Worm (Caenorhabditis elegans): Measurements from ENCODE around the gene vps-60.
A peak's percentile ranks its signal among the peaks of the same experiment; 100 is the strongest.

vps-60 gene

ce11 chrV:8632788-8633187, 26.9 kb upstream of the vps-60 start:
- TF ChIP-seq elt-1 (tag; optimal IDR thresholded peaks at IDR 0.05) (no peak), R02D3.7 (tag; optimal IDR thresholded peaks at IDR 0.05) (no peak), lin-39 (tag; optimal IDR thresholded peaks at IDR 0.05) (no peak), fkh-2 (tag; optimal IDR thresholded peaks at IDR 0.05) (no peak), pqm-1 (tag; optimal IDR thresholded peaks at IDR 0.05) (no peak), nhr-23 (tag; optimal IDR thresholded peaks at IDR 0.05) (no peak), lin-15B (tag; optimal IDR thresholded peaks at IDR 0.05) (no peak), ceh-82 (tag; optimal IDR thresholded peaks at IDR 0.05) (no peak), ZK546.5 (tag; optimal IDR thresholded peaks at IDR 0.05) (no peak), nhr-77 (tag; optimal IDR thresholded peaks at IDR 0.05) (no peak)

ce11 chrV:8631277-8631765, 25.4 kb upstream of the vps-60 start, which contains the start of gene atg-18:
Gene atg-18 (minus strand): TSS chrV:8631327.
- TF ChIP-seq mml-1 (tag; optimal IDR thresholded peaks at IDR 0.05) = no peak
- TF ChIP-seq nhr-237 (tag; optimal IDR thresholded peaks at IDR 0.05) = no peak
- TF ChIP-seq fkh-10 (GFP tag; optimal IDR thresholded peaks at IDR 0.05) = no peak
- no peak for TF ChIP-seq skn-1 (tag; optimal IDR thresholded peaks at IDR 0.05)
- TF ChIP-seq lsy-12 (tag; optimal IDR thresholded peaks at IDR 0.05) = no peak
- peak; percentile 75 for TF ChIP-seq nfya-1 (tag; optimal IDR thresholded peaks at IDR 0.05; ENCODE audit: insufficient read depth)
- peak; percentile 18 for TF ChIP-seq lin-15B (tag; optimal IDR thresholded peaks at IDR 0.05)
- TF ChIP-seq unc-39 (tag; optimal IDR thresholded peaks at IDR 0.05) = no peak
- TF ChIP-seq ama-1 (optimal IDR thresholded peaks at IDR 0.05) = no peak
- no peak for TF ChIP-seq ztf-11 (tag; optimal IDR thresholded peaks at IDR 0.05)
- peak; percentile 72 for TF ChIP-seq snpc-4 (tag; optimal IDR thresholded peaks at IDR 0.05)
- TF ChIP-seq jun-1 (tag; optimal IDR thresholded peaks at IDR 0.05) = no peak
- peak; percentile 75 for TF ChIP-seq nhr-23 (tag; optimal IDR thresholded peaks at IDR 0.05)
- TF ChIP-seq daf-12 (tag; optimal IDR thresholded peaks at IDR 0.05) = no peak
- TF ChIP-seq mdl-1 (tag; optimal IDR thresholded peaks at IDR 0.05) = no peak
- no peak for TF ChIP-seq elt-3 (tag; optimal IDR thresholded peaks at IDR 0.05)
- TF ChIP-seq eor-1 (tag; optimal IDR thresholded peaks at IDR 0.05) = no peak
- peak; percentile 29 for TF ChIP-seq ceh-28 (tag; optimal IDR thresholded peaks at IDR 0.05)
- TF ChIP-seq ztf-4 (tag; optimal IDR thresholded peaks at IDR 0.05) = no peak
- peak; percentile 74 for TF ChIP-seq egl-5 (tag; optimal IDR thresholded peaks at IDR 0.05)
- peak; percentile 11 for TF ChIP-seq elt-1 (tag; optimal IDR thresholded peaks at IDR 0.05)
- no peak for TF ChIP-seq aly-2 (tag; optimal IDR thresholded peaks at IDR 0.05)
- no peak for TF ChIP-seq R02D3.7 (tag; optimal IDR thresholded peaks at IDR 0.05)
- no peak for TF ChIP-seq nhr-77 (tag; optimal IDR thresholded peaks at IDR 0.05)
- no peak for TF ChIP-seq ceh-16 (tag; optimal IDR thresholded peaks at IDR 0.05)
- TF ChIP-seq nhr-67 (tag; optimal IDR thresholded peaks at IDR 0.05) = no peak
- no peak for TF ChIP-seq nhr-28 (tag; optimal IDR thresholded peaks at IDR 0.05)
- no peak for TF ChIP-seq ceh-9 (tag; optimal IDR thresholded peaks at IDR 0.05)
- no peak for TF ChIP-seq tbx-2 (tag; optimal IDR thresholded peaks at IDR 0.05)
- peak; percentile 63 for TF ChIP-seq elt-2 (tag; optimal IDR thresholded peaks at IDR 0.05)
- TF ChIP-seq hmg-11 (tag; optimal IDR thresholded peaks at IDR 0.05) = peak; percentile 72
- no peak for TF ChIP-seq ceh-82 (tag; optimal IDR thresholded peaks at IDR 0.05)
- TF ChIP-seq egl-27 (tag; optimal IDR thresholded peaks at IDR 0.05) = no peak
- TF ChIP-seq lin-39 (tag; optimal IDR thresholded peaks at IDR 0.05) = peak; percentile 37
- no peak for TF ChIP-seq sea-2 (GFP tag; optimal IDR thresholded peaks at IDR 0.05)
- TF ChIP-seq ZK546.5 (tag; optimal IDR thresholded peaks at IDR 0.05) = no peak
- no peak for TF ChIP-seq nhr-76 (tag; optimal IDR thresholded peaks at IDR 0.05)
- TF ChIP-seq nhr-11 (tag; optimal IDR thresholded peaks at IDR 0.05) = no peak
- no peak for TF ChIP-seq fos-1 (tag; optimal IDR thresholded peaks at IDR 0.05)
- peak; percentile 64 for TF ChIP-seq nhr-43 (tag; optimal IDR thresholded peaks at IDR 0.05; ENCODE audit: poor library complexity, severe bottlenecking)
- peak; percentile 91 for TF ChIP-seq pha-4 (tag; optimal IDR thresholded peaks at IDR 0.05)
- no peak for TF ChIP-seq nhr-12 (tag; optimal IDR thresholded peaks at IDR 0.05)
- no peak for TF ChIP-seq zag-1 (tag; optimal IDR thresholded peaks at IDR 0.05)
- no peak for TF ChIP-seq fkh-2 (tag; optimal IDR thresholded peaks at IDR 0.05)
- TF ChIP-seq pqm-1 (tag; optimal IDR thresholded peaks at IDR 0.05) = peak; percentile 40
- TF ChIP-seq unc-62 (GFP tag; optimal IDR thresholded peaks at IDR 0.05) = no peak
- peak; percentile 70 for TF ChIP-seq nhr-25 (tag; optimal IDR thresholded peaks at IDR 0.05)

All from whole organism, L3 larva.